Fruit fly (Drosophila melanogaster) whole organism, embryonic: ENCODE results near the gene CG5003.

Experiments
- CG11695 ChIP-seq: fragments of 200-800 bp; sonication (Bioruptor generic); IDR thresholded peaks from 3 replicates; pipeline ENCODE4 v1.3.6; 2022; ENCODE audit warnings: missing biosample characterization, missing genetic modification characterization
- CG7556 ChIP-seq: fragments of 200-800 bp; sonication (Bioruptor generic); optimal IDR thresholded peaks from 2 replicates; lab custom pipeline; 2017; ENCODE audit warnings: missing biosample characterization, mild to moderate bottlenecking, missing genetic modification characterization
- Dfd ChIP-seq, 2 experiments: fragments of >200 bp; optimal IDR thresholded peaks; 2 replicates each; lab custom pipeline; 2017; ENCODE audit warnings: missing biosample characterization in 2 of 2, missing genetic modification characterization in 2 of 2
- Elba2 ChIP-seq: fragments of 200-800 bp; sonication (Bioruptor generic); optimal IDR thresholded peaks from 3 replicates; lab custom pipeline; 2016; ENCODE audit warnings: missing biosample characterization, missing genetic modification characterization
- ab ChIP-seq: fragments of 200-800 bp; sonication (Bioruptor generic); optimal IDR thresholded peaks from 2 replicates; lab custom pipeline; 2016; ENCODE audit warnings: missing biosample characterization, missing genetic modification characterization
- chinmo ChIP-seq: fragments of 200-800 bp; sonication (Bioruptor generic); IDR thresholded peaks from 4 replicates; pipeline ENCODE4 v1.3.6; 2022; ENCODE audit warnings: missing biosample characterization, missing genetic modification characterization; ENCODE audit not compliant: partially characterized antibody
- esg ChIP-seq: fragments of 200-800 bp; sonication (Bioruptor generic); conservative IDR thresholded peaks from 2 replicates; pipeline ENCODE4 v1.3.6; 2022; ENCODE audit warnings: missing biosample characterization, missing genetic modification characterization
- ssp ChIP-seq: fragments of 200-800 bp; sonication (Bioruptor generic); IDR thresholded peaks from 2 replicates; pipeline ENCODE4 v1.3.6; 2022; ENCODE audit warnings: missing biosample characterization, missing genetic modification characterization

dm6 chr3R:27925971-27926533 is 9.7 kb upstream of the CG5003 start:
- no peak for TF ChIP-seq esg
- no peak for TF ChIP-seq chinmo (GFP tag; lab: Robert Waterston, UW)
- no peak for TF ChIP-seq ssp (GFP tag; lab: Robert Waterston, UW)
- TF ChIP-seq Dfd (GFP tag; optimal IDR thresholded peaks at IDR 0.05; lab: Kevin White, UChicago), result no peak
- TF ChIP-seq Elba2 (GFP tag; lab: Kevin White, UChicago), result no peak
- no peak for TF ChIP-seq CG7556 (GFP tag; lab: Kevin White, UChicago)
- no peak for TF ChIP-seq ab (GFP tag; lab: Kevin White, UChicago)
- TF ChIP-seq CG11695, result no peak
